Worm (Caenorhabditis elegans) whole organism, young adult: ENCODE data around the gene mrpl-35.

Experiments
- B0261.1 ChIP-seq: sonication (generic microtip); optimal IDR thresholded peaks from 2 replicates; lab custom pipeline; 2016; ENCODE audit warnings: mild to moderate bottlenecking, missing genetic modification characterization, moderate library complexity, missing compliant biosample characterization
- D2030.7 ChIP-seq: fragments of 200-800 bp; sonication (Bioruptor generic); IDR thresholded peaks from 2 replicates; pipeline ENCODE4 v1.3.6; 2022; ENCODE audit warnings: missing genetic modification reagents, missing genetic modification characterization, missing compliant biosample characterization
- F33H1.4 ChIP-seq: fragments of 200-800 bp; sonication (Bioruptor generic); IDR thresholded peaks from 2 replicates; pipeline ENCODE4 v1.3.6; 2022; ENCODE audit warnings: missing genetic modification reagents, missing genetic modification characterization, missing compliant biosample characterization
- F55B11.4 ChIP-seq: sonication (generic microtip); optimal IDR thresholded peaks from 2 replicates; lab custom pipeline; 2016; ENCODE audit warnings: missing compliant biosample characterization, missing genetic modification characterization, borderline replicate concordance; ENCODE audit not compliant: insufficient read depth
- F57A8.1 ChIP-seq: fragments of 200-800 bp; sonication (Bioruptor generic); optimal IDR thresholded peaks from 2 replicates; lab custom pipeline; 2018; ENCODE audit warnings: mild to moderate bottlenecking, missing genetic modification characterization, moderate library complexity, missing compliant biosample characterization
- K12H6.12 ChIP-seq: fragments of 200-800 bp; sonication (Bioruptor generic); optimal IDR thresholded peaks from 2 replicates; lab custom pipeline; 2018; ENCODE audit warnings: mild to moderate bottlenecking, missing genetic modification characterization, missing compliant biosample characterization
- Y53F4B.3 ChIP-seq: fragments of 200-800 bp; sonication (Bioruptor generic); IDR thresholded peaks from 2 replicates; pipeline ENCODE4 v1.3.6; 2022; ENCODE audit warnings: missing genetic modification reagents, missing genetic modification characterization, missing compliant biosample characterization
- Y53G8AR.9 ChIP-seq: fragments of 200-800 bp; sonication (Bioruptor generic); conservative IDR thresholded peaks from 2 replicates; pipeline ENCODE4 v1.3.6; 2022; ENCODE audit warnings: missing genetic modification reagents, missing genetic modification characterization, missing compliant biosample characterization
- Y56A3A.18 ChIP-seq: fragments of 200-800 bp; sonication (Bioruptor generic); IDR thresholded peaks from 2 replicates; pipeline ENCODE4 v1.3.6; 2022; ENCODE audit warnings: missing genetic modification reagents, missing genetic modification characterization, missing compliant biosample characterization
- ZK185.1 ChIP-seq: sonication (generic microtip); optimal IDR thresholded peaks from 2 replicates; lab custom pipeline; 2016; ENCODE audit warnings: mild to moderate bottlenecking, missing genetic modification characterization, missing compliant biosample characterization; ENCODE audit not compliant: poor library complexity, severe bottlenecking
- akir-1 ChIP-seq: fragments of 200-800 bp; sonication (Bioruptor generic); optimal IDR thresholded peaks from 2 replicates; lab custom pipeline; 2018; ENCODE audit warnings: mild to moderate bottlenecking, missing genetic modification characterization, moderate library complexity, missing compliant biosample characterization
- attf-5 ChIP-seq: fragments of 200-800 bp; sonication (Bioruptor generic); optimal IDR thresholded peaks from 2 replicates; lab custom pipeline; 2018; ENCODE audit warnings: mild to moderate bottlenecking, missing genetic modification characterization, missing compliant biosample characterization
- bed-1 ChIP-seq: fragments of 200-800 bp; sonication (Bioruptor generic); IDR thresholded peaks from 2 replicates; pipeline ENCODE4 v1.3.6; 2022; ENCODE audit warnings: missing genetic modification reagents, missing genetic modification characterization, missing compliant biosample characterization
- cebp-1 ChIP-seq, 2 experiments: fragments of 200-800 bp in 1 of 2; sonication (Bioruptor generic) in 1 of 2; sonication (generic microtip) in 1 of 2; IDR thresholded peaks in 1 of 2; optimal IDR thresholded peaks in 1 of 2; 2 replicates each; pipeline versions ENCODE4 v1.3.6 to Lab custom; 2017 to 2022; ENCODE audit warnings: missing compliant biosample characterization in 2 of 2, missing genetic modification characterization in 2 of 2, mild to moderate bottlenecking in 1 of 2, missing genetic modification reagents in 1 of 2, moderate library complexity in 1 of 2
- ceh-100 ChIP-seq: fragments of 200-800 bp; sonication (Bioruptor generic); IDR thresholded peaks from 2 replicates; pipeline ENCODE4 v1.3.6; 2022; ENCODE audit warnings: missing genetic modification reagents, missing genetic modification characterization, missing compliant biosample characterization
- ceh-27 ChIP-seq: fragments of 200-800 bp; sonication (Bioruptor generic); optimal IDR thresholded peaks from 2 replicates; lab custom pipeline; 2018; ENCODE audit warnings: mild to moderate bottlenecking, missing genetic modification characterization, moderate library complexity, missing compliant biosample characterization
- chd-7 ChIP-seq: sonication (generic microtip); optimal IDR thresholded peaks from 2 replicates; lab custom pipeline; 2016; ENCODE audit warnings: mild to moderate bottlenecking, missing genetic modification characterization, moderate library complexity, missing compliant biosample characterization
- dox-1 ChIP-seq: fragments of 200-800 bp; sonication (Bioruptor generic); IDR thresholded peaks from 2 replicates; pipeline ENCODE4 v1.3.6; 2022; ENCODE audit warnings: missing genetic modification reagents, missing genetic modification characterization, missing compliant biosample characterization
- efl-1 ChIP-seq: fragments of 150-350 bp; optimal IDR thresholded peaks from 2 replicates; lab custom pipeline; 2014; ENCODE audit warnings: missing biosample characterization, missing genetic modification reagents, missing genetic modification characterization
- egl-44 ChIP-seq: fragments of 200-800 bp; sonication (Bioruptor generic); IDR thresholded peaks from 2 replicates; pipeline ENCODE4 v1.3.6; 2022; ENCODE audit warnings: missing genetic modification reagents, missing genetic modification characterization, missing compliant biosample characterization
- egrh-3 ChIP-seq: fragments of 200-800 bp; sonication (Bioruptor generic); IDR thresholded peaks from 2 replicates; pipeline ENCODE4 v1.3.6; 2022; ENCODE audit warnings: missing genetic modification reagents, missing genetic modification characterization, missing compliant biosample characterization
- him-1 ChIP-seq: sonication (generic microtip); optimal IDR thresholded peaks from 2 replicates; lab custom pipeline; 2016; ENCODE audit warnings: missing genotype, missing genetic modification reagents, missing genetic modification characterization, missing compliant biosample characterization
- hmg-1.2 ChIP-seq: fragments of 200-800 bp; sonication (Bioruptor generic); IDR thresholded peaks from 2 replicates; pipeline ENCODE4 v1.3.6; 2022; ENCODE audit warnings: missing genetic modification reagents, missing genetic modification characterization, missing compliant biosample characterization
- hmg-20 ChIP-seq: fragments of 200-800 bp; sonication (Bioruptor generic); IDR thresholded peaks from 2 replicates; pipeline ENCODE4 v1.3.6; 2022; ENCODE audit warnings: missing genetic modification reagents, missing genetic modification characterization, missing compliant biosample characterization
- hrde-1 ChIP-seq: sonication (generic microtip); optimal IDR thresholded peaks from 2 replicates; lab custom pipeline; 2016; ENCODE audit warnings: missing genetic modification characterization, mild to moderate bottlenecking, missing compliant biosample characterization, moderate library complexity, missing genotype, missing genetic modification reagents, borderline replicate concordance
- hsf-1 ChIP-seq: fragments of 200-800 bp; sonication (Bioruptor generic); IDR thresholded peaks from 2 replicates; pipeline ENCODE4 v1.3.6; 2022; ENCODE audit warnings: missing genetic modification reagents, missing genetic modification characterization, missing compliant biosample characterization
- lin-35 ChIP-seq, 3 experiments: fragments of 150-350 bp in 2 of 3; sonication (generic microtip) in 1 of 3; optimal IDR thresholded peaks; 2 replicates each; lab custom pipeline; 2014 to 2018; ENCODE audit warnings: missing biosample characterization in 3 of 3, missing genetic modification characterization in 3 of 3, missing genetic modification reagents in 3 of 3
- lin-40 ChIP-seq: sonication (generic microtip); optimal IDR thresholded peaks from 2 replicates; lab custom pipeline; 2016; ENCODE audit warnings: missing genetic modification characterization, mild to moderate bottlenecking, missing compliant biosample characterization, missing genotype, missing genetic modification reagents
- lin-54 ChIP-seq: fragments of 200-800 bp; sonication (Bioruptor generic); optimal IDR thresholded peaks from 2 replicates; lab custom pipeline; 2018; ENCODE audit warnings: mild to moderate bottlenecking, missing genetic modification characterization, missing compliant biosample characterization
- madf-6 ChIP-seq: fragments of 200-800 bp; sonication (Bioruptor generic); IDR thresholded peaks from 2 replicates; pipeline ENCODE4 v1.3.6; 2022; ENCODE audit warnings: missing genetic modification reagents, missing genetic modification characterization, missing compliant biosample characterization
- madf-8 ChIP-seq: fragments of 200-800 bp; sonication (Bioruptor generic); conservative IDR thresholded peaks from 2 replicates; pipeline ENCODE4 v1.3.6; 2022; ENCODE audit warnings: missing genetic modification reagents, missing genetic modification characterization, missing compliant biosample characterization
- mel-28 ChIP-seq: sonication (generic microtip); optimal IDR thresholded peaks from 2 replicates; lab custom pipeline; 2016; ENCODE audit warnings: borderline replicate concordance, mild to moderate bottlenecking, missing genetic modification characterization, missing compliant biosample characterization
- nfya-2 ChIP-seq: fragments of 200-800 bp; sonication (Bioruptor generic); IDR thresholded peaks from 2 replicates; pipeline ENCODE4 v1.3.6; 2022; ENCODE audit warnings: missing genetic modification reagents, missing genetic modification characterization, missing compliant biosample characterization
- nhr-80 ChIP-seq: sonication (generic microtip); optimal IDR thresholded peaks from 2 replicates; lab custom pipeline; 2016; ENCODE audit warnings: missing genetic modification characterization, missing compliant biosample characterization
- rcor-1 ChIP-seq: fragments of 200-800 bp; sonication (Bioruptor generic); IDR thresholded peaks from 2 replicates; pipeline ENCODE4 v1.3.6; 2022; ENCODE audit warnings: missing genetic modification reagents, missing genetic modification characterization, missing compliant biosample characterization
- repo-1 ChIP-seq: sonication (generic microtip); optimal IDR thresholded peaks from 2 replicates; lab custom pipeline; 2017; ENCODE audit warnings: mild to moderate bottlenecking, missing genetic modification characterization, missing compliant biosample characterization
- sdz-38 ChIP-seq: sonication (generic microtip); optimal IDR thresholded peaks from 2 replicates; lab custom pipeline; 2016; ENCODE audit warnings: missing genotype, missing genetic modification characterization, missing compliant biosample characterization
- snpc-3.4 ChIP-seq: sonication (generic microtip); optimal IDR thresholded peaks from 2 replicates; lab custom pipeline; 2017; ENCODE audit warnings: missing genetic modification characterization, mild to moderate bottlenecking, missing compliant biosample characterization, antibody characterized with exemption, moderate library complexity, missing genotype, missing genetic modification reagents
- snpc-4 ChIP-seq, 5 experiments: fragments of 150-350 bp in 1 of 5; sonication (generic microtip) in 4 of 5; optimal IDR thresholded peaks; 2 replicates each; lab custom pipeline; 2014 to 2018; ENCODE audit warnings: missing genetic modification characterization in 5 of 5, missing biosample characterization in 3 of 5, antibody characterized with exemption in 2 of 5, mild to moderate bottlenecking in 2 of 5, missing compliant biosample characterization in 2 of 5, missing genotype in 2 of 5, moderate library complexity in 2 of 5, missing genetic modification reagents in 1 of 5
- ztf-6 ChIP-seq: fragments of 200-800 bp; sonication (Bioruptor generic); IDR thresholded peaks from 2 replicates; pipeline ENCODE4 v1.3.6; 2022; ENCODE audit warnings: missing genetic modification reagents, missing genetic modification characterization, missing compliant biosample characterization

mrpl-35 gene

ce11 chrIII:3470973-3471372 lies 39.1 kb upstream of the mrpl-35 start (continued):
- TF ChIP-seq repo-1 (tag; lab: Kevin White, UChicago) (no peak), akir-1 (GFP tag; lab: Kevin White, UChicago) (no peak), hmg-20 (GFP tag; lab: Robert Waterston, UW) (no peak), nfya-2 (GFP tag; lab: Robert Waterston, UW) (no peak), snpc-3.4 (peak; percentile 30), F55B11.4 (no peak), Y53F4B.3 (no peak), D2030.7 (GFP tag; lab: Robert Waterston, UW) (peak; percentile 31; the same call in 1 of the 2 replicates), bed-1 (GFP tag; lab: Robert Waterston, UW) (no peak), F57A8.1 (GFP tag; lab: Kevin White, UChicago) (no peak), efl-1 (GFP tag; lab: Kevin White, UChicago) (peak; percentile 58), Y53G8AR.9 (no peak), ceh-100 (GFP tag; lab: Robert Waterston, UW) (no peak), sdz-38 (tag; lab: Kevin White, UChicago) (no peak), madf-8 (GFP tag; lab: Robert Waterston, UW) (peak; percentile 70), F33H1.4 (peak; percentile 86), egl-44 (GFP tag; lab: Robert Waterston, UW) (no peak), madf-6 (GFP tag; lab: Robert Waterston, UW) (peak; percentile 81), ztf-6 (no peak)

ce11 chrIII:3471403-3472053 lies 38.5 kb upstream of the mrpl-35 start, which contains the start of gene rsu-1:
Gene rsu-1, plus strand, starts transcription at chrIII:3472003.
- TF ChIP-seq lin-35 (GFP tag; optimal IDR thresholded peaks at IDR 0.05; lab: Kevin White, UChicago) (peak in 1 of 3 experiments; percentile 24), ZK185.1 (tag; lab: Kevin White, UChicago) (peak; percentile 64), attf-5 (peak; percentile 31), nhr-80 (tag; lab: Kevin White, UChicago) (peak; percentile 58), K12H6.12 (tag; lab: Kevin White, UChicago) (no peak), snpc-4 (GFP tag; optimal IDR thresholded peaks at IDR 0.05; lab: Kevin White, UChicago) (no peak), snpc-4 (tag; optimal IDR thresholded peaks at IDR 0.05; lab: Kevin White, UChicago) (no peak), Y53G8AR.9 (0 out of 2 replicates have a peak, but pooled peaks have one; percentile 12), lin-54 (peak; percentile 15), hmg-1.2 (GFP tag; lab: Robert Waterston, UW) (peak; percentile 83), chd-7 (tag; lab: Kevin White, UChicago) (no peak), rcor-1 (GFP tag; lab: Robert Waterston, UW) (no peak), Y56A3A.18 (GFP tag; lab: Robert Waterston, UW) (peak; percentile 28; the same call in 1 of the 2 replicates), hrde-1 (tag; lab: Kevin White, UChicago) (no peak), egrh-3 (GFP tag; lab: Robert Waterston, UW) (0 out of 2 replicates have a peak, but pooled peaks have one; percentile 18), lin-40 (tag; lab: Kevin White, UChicago) (peak; percentile 50), snpc-3.4 (peak; percentile 25), mel-28 (no peak), dox-1 (GFP tag; lab: Robert Waterston, UW) (peak; percentile 34; the same call in 1 of the 2 replicates), B0261.1 (tag; lab: Kevin White, UChicago) (no peak), hsf-1 (no peak), cebp-1 (GFP tag; IDR thresholded peaks at IDR 0.05; lab: Robert Waterston, UW) (no peak), cebp-1 (tag; optimal IDR thresholded peaks at IDR 0.05; lab: Kevin White, UChicago) (peak; percentile 56), him-1 (tag; lab: Kevin White, UChicago) (no peak), ceh-27 (GFP tag; lab: Kevin White, UChicago) (peak; percentile 14), Y53F4B.3 (no peak)
